Worm (Caenorhabditis elegans) whole organism, young adult: ENCODE data around the gene srw-98.

Source experiments
- cebp-1 ChIP-seq, 2 experiments: fragments of 200-800 bp in 1 of 2; sonication (Bioruptor generic) in 1 of 2; sonication (generic microtip) in 1 of 2; IDR thresholded peaks in 1 of 2; optimal IDR thresholded peaks in 1 of 2; 2 replicates each; pipeline versions ENCODE4 v1.3.6 to Lab custom; 2017 to 2022; ENCODE audit warnings: missing compliant biosample characterization in 2 of 2, missing genetic modification characterization in 2 of 2, mild to moderate bottlenecking in 1 of 2, missing genetic modification reagents in 1 of 2, moderate library complexity in 1 of 2
- egl-18 ChIP-seq: fragments of 200-800 bp; sonication (Bioruptor generic); IDR thresholded peaks from 2 replicates; pipeline ENCODE4 v1.3.6; 2022; ENCODE audit warnings: missing genetic modification reagents, missing genetic modification characterization, missing compliant biosample characterization
- madf-3 ChIP-seq: fragments of 200-800 bp; sonication (Bioruptor generic); IDR thresholded peaks from 2 replicates; pipeline ENCODE4 v1.3.6; 2022; ENCODE audit warnings: missing genetic modification reagents, missing genetic modification characterization, missing compliant biosample characterization

DNA sequence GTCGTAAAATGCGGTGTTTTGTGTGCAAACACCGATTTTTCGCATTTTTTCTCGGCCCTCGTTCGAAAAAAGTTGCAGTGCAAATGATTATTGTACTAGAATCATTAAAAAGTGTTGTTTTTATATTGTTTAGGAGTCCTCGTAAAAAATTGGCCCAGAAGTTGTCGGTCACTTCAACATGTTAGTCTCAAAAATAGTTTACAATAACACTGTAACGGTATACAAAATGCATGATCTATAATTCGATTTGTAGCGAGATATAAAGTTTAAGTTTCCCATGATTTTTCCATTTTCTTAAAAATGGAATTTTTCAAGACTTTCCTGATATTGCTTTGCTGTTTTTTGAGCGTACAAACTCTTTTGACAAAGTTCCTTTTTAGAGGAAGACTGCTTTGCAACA, 11.2 kb downstream of the srw-98 start, which contains the start of gene K04F1.8:
- TF ChIP-seq cebp-1 (GFP tag; IDR thresholded peaks at IDR 0.05; lab: Robert Waterston, UW) (no peak), cebp-1 (tag; optimal IDR thresholded peaks at IDR 0.05; lab: Kevin White, UChicago) (no peak), madf-3 (GFP tag; lab: Robert Waterston, UW) (no peak), egl-18 (no peak)
